Worm (Caenorhabditis elegans) whole organism, L1 larva: ENCODE measurements around the gene F21D9.4.

Experiments used
- ceh-82 ChIP-seq, 3 experiments: fragments of 150-350 bp in 1 of 3; sonication (generic microtip) in 2 of 3; optimal IDR thresholded peaks; 2 replicates each; lab custom pipeline; 2014 to 2017; ENCODE audit warnings: missing biosample characterization in 3 of 3, missing genetic modification characterization in 3 of 3
- ceh-88 ChIP-seq: fragments of 200-800 bp; sonication (Bioruptor generic); IDR thresholded peaks from 2 replicates; pipeline ENCODE4 v1.3.6; 2022; ENCODE audit warnings: missing genetic modification characterization, missing compliant biosample characterization
- ces-1 ChIP-seq: fragments of 150-350 bp; optimal IDR thresholded peaks from 2 replicates; lab custom pipeline; 2014; ENCODE audit warnings: missing biosample characterization, missing genetic modification reagents, missing genetic modification characterization
- irx-1 ChIP-seq: sonication (generic microtip); optimal IDR thresholded peaks from 2 replicates; lab custom pipeline; 2016; ENCODE audit warnings: missing genetic modification characterization, missing compliant biosample characterization
- nhr-84 ChIP-seq: sonication (generic microtip); optimal IDR thresholded peaks from 2 replicates; lab custom pipeline; 2017; ENCODE audit warnings: missing biosample characterization, missing genetic modification characterization
- sox-4 ChIP-seq: sonication (generic microtip); optimal IDR thresholded peaks from 2 replicates; lab custom pipeline; 2016; ENCODE audit warnings: missing genetic modification characterization, missing compliant biosample characterization
- tlp-1 ChIP-seq: fragments of 150-350 bp; optimal IDR thresholded peaks from 2 replicates; lab custom pipeline; 2014; ENCODE audit warnings: missing biosample characterization, missing genetic modification characterization

DNA sequence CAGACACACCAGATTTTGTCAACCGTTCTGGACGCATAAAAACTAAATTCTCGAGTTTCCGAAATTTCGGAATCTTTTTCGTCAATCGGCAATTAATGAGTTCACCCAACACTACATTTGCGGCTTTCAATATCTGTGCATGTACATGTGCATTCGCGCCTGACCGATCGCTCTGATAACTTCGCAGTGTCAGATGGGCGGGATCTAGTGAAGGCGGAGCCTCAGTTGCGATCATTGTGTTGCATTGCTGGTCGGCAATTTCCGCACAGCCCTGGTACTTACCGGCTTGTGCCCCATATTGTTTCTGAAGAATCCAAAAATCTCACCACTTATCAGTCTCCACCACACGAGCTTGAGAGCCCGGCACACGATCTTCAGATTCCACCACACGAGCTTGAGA, 7.1 kb downstream of the F21D9.4 start:
- no peak for TF ChIP-seq ceh-82 (tag; optimal IDR thresholded peaks at IDR 0.05; lab: Kevin White, UChicago)
- no peak for TF ChIP-seq irx-1
- TF ChIP-seq ceh-88 (GFP tag; lab: Robert Waterston, UW), result no peak
- no peak for TF ChIP-seq sox-4
- no peak for TF ChIP-seq nhr-84
- TF ChIP-seq tlp-1, result no peak
- TF ChIP-seq ces-1 (GFP tag; lab: Kevin White, UChicago), result no peak
